Fruit fly (Drosophila melanogaster) whole organism, embryonic: ENCODE data around the gene Mfe2.

Experiments used
- ATbp ChIP-seq: fragments of 200-800 bp; sonication (Bioruptor generic); optimal IDR thresholded peaks from 2 replicates; lab custom pipeline; 2017; ENCODE audit warnings: missing biosample characterization, mild to moderate bottlenecking, missing genetic modification characterization, missing genetic modification reagents
- Aef1 ChIP-seq: fragments of 200-800 bp; sonication (Bioruptor generic); IDR thresholded peaks from 3 replicates; pipeline ENCODE4 v1.3.6; 2022; ENCODE audit warnings: missing biosample characterization, missing genetic modification characterization
- Atf3 ChIP-seq: fragments of 200-800 bp; sonication (Bioruptor generic); optimal IDR thresholded peaks from 3 replicates; lab custom pipeline; 2016; ENCODE audit warnings: missing biosample characterization, missing genetic modification characterization
- Bteb2 ChIP-seq: fragments of 200-800 bp; sonication (Bioruptor generic); optimal IDR thresholded peaks from 2 replicates; lab custom pipeline; 2016; ENCODE audit warnings: missing biosample characterization, missing genetic modification characterization
- CG11247 ChIP-seq: fragments of 200-800 bp; sonication (Bioruptor generic); IDR thresholded peaks from 2 replicates; pipeline ENCODE4 v1.3.6; 2022; ENCODE audit warnings: missing biosample characterization, missing genetic modification characterization
- CG1529 ChIP-seq: fragments of 200-800 bp; sonication (Bioruptor generic); optimal IDR thresholded peaks from 3 replicates; lab custom pipeline; 2018; ENCODE audit warnings: missing biosample characterization, missing genetic modification characterization
- CG15479 ChIP-seq: fragments of 200-800 bp; sonication (Bioruptor generic); optimal IDR thresholded peaks from 3 replicates; lab custom pipeline; 2019; ENCODE audit warnings: missing biosample characterization, mild to moderate bottlenecking, missing genetic modification characterization, moderate library complexity
- CG1603 ChIP-seq: fragments of 200-800 bp; sonication (Bioruptor generic); optimal IDR thresholded peaks from 2 replicates; lab custom pipeline; 2019; ENCODE audit warnings: missing biosample characterization, mild to moderate bottlenecking, missing genetic modification characterization, moderate library complexity
- CG16813 ChIP-seq: fragments of 200-800 bp; sonication (Bioruptor generic); IDR thresholded peaks from 3 replicates; pipeline ENCODE4 v1.3.6; 2022; ENCODE audit warnings: missing biosample characterization, missing genetic modification characterization; ENCODE audit not compliant: partially characterized antibody
- CG17359 ChIP-seq: fragments of 200-800 bp; sonication (Bioruptor generic); optimal IDR thresholded peaks from 3 replicates; lab custom pipeline; 2018; ENCODE audit warnings: missing biosample characterization, mild to moderate bottlenecking, missing genetic modification characterization, moderate library complexity
- CG17385 ChIP-seq: fragments of 200-800 bp; sonication (Bioruptor generic); optimal IDR thresholded peaks from 3 replicates; lab custom pipeline; 2018; ENCODE audit warnings: missing biosample characterization, mild to moderate bottlenecking, missing genetic modification characterization
- CG3163 ChIP-seq: fragments of 200-800 bp; sonication (Bioruptor generic); optimal IDR thresholded peaks from 3 replicates; lab custom pipeline; 2016; ENCODE audit warnings: missing biosample characterization, missing genetic modification characterization
- CG32532 ChIP-seq: fragments of 200-800 bp; sonication (Bioruptor generic); IDR thresholded peaks from 2 replicates; pipeline ENCODE4 v1.3.6; 2022; ENCODE audit warnings: missing biosample characterization, missing genetic modification characterization
- CG3281 ChIP-seq: fragments of 200-800 bp; sonication (Bioruptor generic); optimal IDR thresholded peaks from 3 replicates; lab custom pipeline; 2017; ENCODE audit warnings: missing biosample characterization, mild to moderate bottlenecking, missing genetic modification characterization
- CG33557 ChIP-seq: fragments of 200-800 bp; sonication (Bioruptor generic); optimal IDR thresholded peaks from 2 replicates; lab custom pipeline; 2019; ENCODE audit warnings: missing biosample characterization, mild to moderate bottlenecking, missing genetic modification characterization, moderate library complexity
- CG34376 ChIP-seq: fragments of 200-800 bp; sonication (Bioruptor generic); optimal IDR thresholded peaks from 2 replicates; lab custom pipeline; 2018; ENCODE audit warnings: missing biosample characterization, mild to moderate bottlenecking, missing genetic modification characterization
- CG3726 ChIP-seq: fragments of 200-800 bp; sonication (Bioruptor generic); IDR thresholded peaks from 3 replicates; pipeline ENCODE4, ENCODE4 v1.3.6; 2022; ENCODE audit warnings: missing biosample characterization, missing genetic modification characterization
- CG5180 ChIP-seq: fragments of 200-800 bp; sonication (Bioruptor generic); optimal IDR thresholded peaks from 3 replicates; lab custom pipeline; 2017; ENCODE audit warnings: missing biosample characterization, missing genetic modification characterization, mild to moderate bottlenecking, moderate library complexity, missing genetic modification reagents
- CG6272 ChIP-seq: fragments of 200-800 bp; sonication (Bioruptor generic); IDR thresholded peaks from 2 replicates; pipeline ENCODE4 v1.3.6; 2022; ENCODE audit warnings: missing biosample characterization, missing genetic modification characterization
- CG8089 ChIP-seq: fragments of 200-800 bp; sonication (Bioruptor generic); optimal IDR thresholded peaks from 3 replicates; lab custom pipeline; 2016; ENCODE audit warnings: missing biosample characterization, missing genetic modification characterization
- CG8478 ChIP-seq: fragments of >200 bp; optimal IDR thresholded peaks from 2 replicates; lab custom pipeline; 2018
- CG8924 ChIP-seq: fragments of 200-800 bp; optimal IDR thresholded peaks from 3 replicates; lab custom pipeline; 2019; ENCODE audit warnings: missing biosample characterization, mild to moderate bottlenecking, missing genetic modification characterization, moderate library complexity
- CG9609 ChIP-seq: fragments of 200-800 bp; sonication (Bioruptor generic); optimal IDR thresholded peaks from 3 replicates; lab custom pipeline; 2016; ENCODE audit warnings: missing biosample characterization, missing genetic modification characterization
- CHES-1-like ChIP-seq: fragments of 200-800 bp; sonication (Bioruptor generic); optimal IDR thresholded peaks from 2 replicates; lab custom pipeline; 2016; ENCODE audit warnings: missing biosample characterization, missing genetic modification characterization
- Dad ChIP-seq: fragments of 200-800 bp; sonication (Bioruptor generic); optimal IDR thresholded peaks from 3 replicates; lab custom pipeline; 2016; ENCODE audit warnings: missing biosample characterization, missing genetic modification characterization
- Dref ChIP-seq: fragments of 200-800 bp; sonication (Bioruptor generic); IDR thresholded peaks from 2 replicates; pipeline ENCODE4 v1.3.6; 2022; ENCODE audit warnings: missing biosample characterization, missing genetic modification characterization
- Elba2 ChIP-seq: fragments of 200-800 bp; sonication (Bioruptor generic); optimal IDR thresholded peaks from 3 replicates; lab custom pipeline; 2016; ENCODE audit warnings: missing biosample characterization, missing genetic modification characterization
- Ets97D ChIP-seq: fragments of 200-800 bp; sonication (Bioruptor generic); optimal IDR thresholded peaks from 3 replicates; lab custom pipeline; 2016; ENCODE audit warnings: missing biosample characterization, missing genetic modification characterization
- HmgD ChIP-seq: fragments of 200-800 bp; sonication (Bioruptor generic); optimal IDR thresholded peaks from 3 replicates; lab custom pipeline; 2016; ENCODE audit warnings: missing biosample characterization, missing genetic modification characterization
- Hsf ChIP-seq: fragments of 200-800 bp; sonication (Bioruptor generic); optimal IDR thresholded peaks from 3 replicates; lab custom pipeline; 2016; ENCODE audit warnings: missing biosample characterization, missing genetic modification characterization
- MESR4 ChIP-seq: fragments of 200-800 bp; sonication (Bioruptor generic); optimal IDR thresholded peaks from 2 replicates; lab custom pipeline; 2018; ENCODE audit warnings: missing biosample characterization, mild to moderate bottlenecking, missing genetic modification characterization, moderate library complexity
- Mrtf ChIP-seq: fragments of 200-800 bp; sonication (Bioruptor generic); IDR thresholded peaks from 3 replicates; pipeline ENCODE4 v1.3.6; 2022; ENCODE audit warnings: missing biosample characterization, missing genetic modification characterization
- Pdp1 ChIP-seq, 2 experiments: fragments of 200-800 bp; sonication (Bioruptor generic); optimal IDR thresholded peaks; 3 replicates each; lab custom pipeline; 2016; ENCODE audit warnings: missing biosample characterization in 2 of 2, missing genetic modification characterization in 2 of 2, mild to moderate bottlenecking in 1 of 2, moderate library complexity in 1 of 2
- YL-1 ChIP-seq: fragments of 200-800 bp; sonication (Bioruptor generic); optimal IDR thresholded peaks from 3 replicates; lab custom pipeline; 2017; ENCODE audit warnings: missing biosample characterization, mild to moderate bottlenecking, missing genetic modification characterization
- bbx ChIP-seq: fragments of 200-800 bp; sonication (Bioruptor generic); IDR thresholded peaks from 2 replicates; pipeline ENCODE4 v1.3.6; 2022; ENCODE audit warnings: missing biosample characterization, missing genetic modification characterization; ENCODE audit not compliant: partially characterized antibody
- cg ChIP-seq: fragments of 200-800 bp; sonication (Bioruptor generic); optimal IDR thresholded peaks from 3 replicates; lab custom pipeline; 2019; ENCODE audit warnings: missing biosample characterization, mild to moderate bottlenecking, missing genetic modification characterization, moderate library complexity
- chinmo ChIP-seq: fragments of 200-800 bp; sonication (Bioruptor generic); IDR thresholded peaks from 4 replicates; pipeline ENCODE4 v1.3.6; 2022; ENCODE audit warnings: missing biosample characterization, missing genetic modification characterization; ENCODE audit not compliant: partially characterized antibody
- crp ChIP-seq, 2 experiments: fragments of 200-800 bp; sonication (Bioruptor generic); optimal IDR thresholded peaks; 2 replicates in 1 of 2; 3 replicates in 1 of 2; lab custom pipeline; 2017; ENCODE audit warnings: missing biosample characterization in 2 of 2, missing genetic modification characterization in 2 of 2, mild to moderate bottlenecking in 1 of 2, moderate library complexity in 1 of 2
- dmrt11E ChIP-seq: fragments of 200-800 bp; sonication (Bioruptor generic); optimal IDR thresholded peaks from 3 replicates; lab custom pipeline; 2018; ENCODE audit warnings: missing biosample characterization, mild to moderate bottlenecking, missing genetic modification characterization, moderate library complexity
- hb ChIP-seq: fragments of 200-800 bp; sonication (Bioruptor generic); IDR thresholded peaks from 3 replicates; pipeline ENCODE4 v1.3.6; 2022; ENCODE audit warnings: missing biosample characterization, missing genetic modification characterization; ENCODE audit not compliant: partially characterized antibody
- insv ChIP-seq, 2 experiments: fragments of 200-800 bp; sonication (Bioruptor generic); optimal IDR thresholded peaks; 3 replicates each; lab custom pipeline; 2016 to 2018; ENCODE audit warnings: missing biosample characterization in 2 of 2, missing genetic modification characterization in 2 of 2
- kah ChIP-seq: fragments of 200-800 bp; sonication (Bioruptor generic); optimal IDR thresholded peaks from 2 replicates; lab custom pipeline; 2018; ENCODE audit warnings: missing biosample characterization, mild to moderate bottlenecking, missing genetic modification characterization
- nau ChIP-seq: fragments of 200-800 bp; sonication (Bioruptor generic); optimal IDR thresholded peaks from 3 replicates; lab custom pipeline; 2017; ENCODE audit warnings: missing biosample characterization, mild to moderate bottlenecking, missing genetic modification characterization, missing genetic modification reagents
- ro ChIP-seq: fragments of 200-800 bp; sonication (Bioruptor generic); IDR thresholded peaks from 2 replicates; pipeline ENCODE4 v1.3.6; 2022; ENCODE audit warnings: missing biosample characterization, missing genetic modification characterization
- sens ChIP-seq: fragments of 200-800 bp; sonication (Bioruptor generic); peaks from one replicate; lab custom pipeline; 2016; ENCODE audit warnings: missing biosample characterization, missing genetic modification characterization
- sr ChIP-seq: fragments of 200-800 bp; sonication (Bioruptor generic); IDR thresholded peaks from 3 replicates; pipeline ENCODE4 v1.3.6; 2022; ENCODE audit warnings: missing biosample characterization, missing genetic modification characterization
- trh ChIP-seq: fragments of 200-800 bp; sonication (Bioruptor generic); optimal IDR thresholded peaks from 2 replicates; lab custom pipeline; 2016; ENCODE audit warnings: missing biosample characterization, missing genetic modification characterization

The Mfe2 gene

dm6 chrX:16263415-16263814 lies 7.3 kb upstream of the Mfe2 start (continued):
- TF ChIP-seq CG17385 (GFP tag; lab: Kevin White, UChicago) (peak; percentile 72), CG1603 (peak; percentile 89), Elba2 (GFP tag; lab: Kevin White, UChicago) (no peak), CG11247 (peak; percentile 42; the same call in 1 of the 2 replicates), CG3163 (GFP tag; lab: Kevin White, UChicago) (no peak), CG33557 (GFP tag; lab: Kevin White, UChicago) (peak; percentile 60)

DNA sequence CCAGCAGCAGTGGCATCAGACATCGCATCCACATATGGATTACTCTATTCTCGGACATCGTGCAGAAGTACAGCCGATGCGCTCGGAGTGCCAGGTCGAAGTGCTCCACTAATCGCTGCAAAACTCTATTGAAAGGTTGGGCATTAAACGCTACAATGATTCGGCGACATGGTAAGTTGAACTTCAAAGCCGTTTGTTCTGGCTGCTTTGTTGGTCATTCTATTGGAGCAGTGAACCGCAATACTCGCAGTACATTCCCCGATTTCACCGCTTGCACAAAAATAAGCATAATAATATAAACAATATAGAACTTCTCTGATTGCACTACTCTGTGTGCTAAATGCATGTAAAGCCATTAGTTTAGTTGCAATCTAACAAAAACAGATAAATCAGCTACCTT lies 4.3 kb upstream of the Mfe2 start, which contains the start of gene CG12507:
TSS of gene CG12507 (minus strand) at position 101 of the 400 bp plus-strand sequence.
- TF ChIP-seq CG15479 (GFP tag; lab: Kevin White, UChicago) (no peak), Mrtf (GFP tag; lab: Robert Waterston, UW) (no peak), CG17359 (no peak), Aef1 (GFP tag; lab: Robert Waterston, UW) (no peak), CG3281 (GFP tag; lab: Kevin White, UChicago) (no peak), MESR4 (GFP tag; lab: Kevin White, UChicago) (no peak), CG6272 (GFP tag; lab: Robert Waterston, UW) (no peak), CG9609 (GFP tag; lab: Kevin White, UChicago) (no peak), Bteb2 (GFP tag; lab: Kevin White, UChicago) (no peak), Ets97D (GFP tag; lab: Kevin White, UChicago) (no peak), Atf3 (GFP tag; lab: Kevin White, UChicago) (no peak), trh (no peak), insv (GFP tag; optimal IDR thresholded peaks at IDR 0.05; lab: Kevin White, UChicago) (no peak), CG1529 (no peak), CG8089 (GFP tag; lab: Kevin White, UChicago) (no peak), ATbp (no peak), Dad (no peak), CG8924 (no peak)

DNA sequence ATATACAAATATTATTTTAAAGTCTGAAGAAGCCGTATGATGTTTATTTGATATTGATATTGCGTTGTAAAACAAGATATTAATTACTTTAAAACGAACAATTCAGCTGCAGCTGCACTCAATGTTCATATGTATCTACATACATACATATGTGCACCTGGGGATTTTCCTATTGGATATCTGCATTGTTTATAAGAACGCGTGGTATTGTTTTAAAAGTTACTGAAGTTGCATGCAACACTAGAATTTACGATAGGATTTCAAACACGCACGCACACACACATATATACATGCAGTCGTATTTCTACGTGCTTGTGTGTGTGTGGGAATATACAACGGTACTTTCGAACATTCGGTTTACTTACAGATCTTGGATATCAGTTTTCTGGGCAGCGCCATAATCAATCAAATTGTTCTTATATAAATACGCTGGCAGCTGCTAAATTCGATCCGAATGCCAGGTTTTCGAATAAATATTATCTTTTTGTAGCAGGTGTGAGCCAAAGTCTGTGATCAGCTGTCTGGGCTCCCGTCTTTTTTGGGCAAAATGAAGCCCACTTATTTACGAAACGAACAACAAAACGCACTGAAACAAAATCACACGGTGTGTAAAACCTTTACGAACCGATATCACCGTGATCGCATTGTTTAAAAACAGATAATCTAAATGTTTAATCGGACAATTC lies 4.6 kb downstream of the Mfe2 start:
- TF ChIP-seq sens (GFP tag; lab: Kevin White, UChicago) = peak; percentile 83
- peak; percentile 60 for TF ChIP-seq MESR4 (GFP tag; lab: Kevin White, UChicago)
- no peak for TF ChIP-seq hb
- TF ChIP-seq Hsf = no peak
- TF ChIP-seq cg = peak; percentile 89
- no peak for TF ChIP-seq CG8478 (lab: Kevin White, UChicago)
- no peak for TF ChIP-seq CG3726 (GFP tag; lab: Robert Waterston, UW)
- TF ChIP-seq CG5180 (GFP tag; lab: Kevin White, UChicago) = peak; percentile 58
- peak; percentile 93 for TF ChIP-seq Elba2 (GFP tag; lab: Kevin White, UChicago)
- no peak for TF ChIP-seq sr (GFP tag; lab: Robert Waterston, UW)
- no peak for TF ChIP-seq dmrt11E (tag; lab: Kevin White, UChicago)
- peak in 1 of 2 experiments; percentile 38 for TF ChIP-seq Pdp1 (GFP tag; optimal IDR thresholded peaks at IDR 0.05; lab: Kevin White, UChicago)
- TF ChIP-seq YL-1 (GFP tag; lab: Kevin White, UChicago) = peak; percentile 43
- TF ChIP-seq HmgD (GFP tag; lab: Kevin White, UChicago) = no peak
- no peak for TF ChIP-seq CHES-1-like (GFP tag; lab: Kevin White, UChicago)
- TF ChIP-seq CG16813 (GFP tag; lab: Robert Waterston, UW) = no peak
- TF ChIP-seq ro (GFP tag; lab: Robert Waterston, UW) = no peak
- TF ChIP-seq nau = no peak
- TF ChIP-seq chinmo (GFP tag; lab: Robert Waterston, UW) = 0 out of 4 replicates have a peak, but pooled peaks have one; percentile 14
- TF ChIP-seq bbx (GFP tag; lab: Robert Waterston, UW) = peak; percentile 28
- peak; percentile 0 for TF ChIP-seq CG34376 (GFP tag; lab: Kevin White, UChicago)
- peak in 1 of 2 experiments; percentile 64 for TF ChIP-seq crp (GFP tag; optimal IDR thresholded peaks at IDR 0.05; lab: Kevin White, UChicago)
- TF ChIP-seq Dref (GFP tag; lab: Robert Waterston, UW) = no peak
- TF ChIP-seq insv (GFP tag; optimal IDR thresholded peaks at IDR 0.05; lab: Kevin White, UChicago) = peak in 1 of 2 experiments; percentile 57
- TF ChIP-seq CG32532 (GFP tag; lab: Robert Waterston, UW) = no peak
- peak; percentile 34 for TF ChIP-seq kah (GFP tag; lab: Kevin White, UChicago)
- TF ChIP-seq, all 482 proteins: peak for 13
